Fruit fly (Drosophila melanogaster) whole organism, adult: ENCODE measurements around the gene CG31189.

Experiments
- CG11617 ChIP-seq: fragments of 200-800 bp; sonication (Bioruptor generic); optimal IDR thresholded peaks from 2 replicates; lab custom pipeline; 2017; ENCODE audit warnings: mild to moderate bottlenecking, missing biosample characterization, missing genetic modification reagents, missing genetic modification characterization
- CG12768 ChIP-seq: fragments of 200-800 bp; sonication (Bioruptor generic); optimal IDR thresholded peaks from 2 replicates; lab custom pipeline; 2017; ENCODE audit warnings: missing biosample characterization, missing genetic modification characterization, mild to moderate bottlenecking, moderate library complexity, missing genetic modification reagents
- CG14711 ChIP-seq: fragments of 200-800 bp; sonication (Bioruptor generic); optimal IDR thresholded peaks from 2 replicates; lab custom pipeline; 2018; ENCODE audit warnings: missing biosample characterization, mild to moderate bottlenecking, missing genetic modification characterization, moderate library complexity
- CG1620 ChIP-seq: fragments of 200-800 bp; sonication (Bioruptor generic); optimal IDR thresholded peaks from 2 replicates; lab custom pipeline; 2016; ENCODE audit warnings: missing biosample characterization, missing genetic modification characterization
- CG33017 ChIP-seq: fragments of 200-800 bp; sonication (Bioruptor generic); optimal IDR thresholded peaks from 2 replicates; lab custom pipeline; 2018; ENCODE audit warnings: missing biosample characterization, mild to moderate bottlenecking, missing genetic modification characterization, moderate library complexity
- CG5204 ChIP-seq: fragments of 200-800 bp; sonication (Bioruptor generic); optimal IDR thresholded peaks from 2 replicates; lab custom pipeline; 2016; ENCODE audit warnings: missing biosample characterization, missing genetic modification characterization
- CG7045 ChIP-seq: fragments of 200-800 bp; sonication (Bioruptor generic); optimal IDR thresholded peaks from 2 replicates; lab custom pipeline; 2017; ENCODE audit warnings: missing biosample characterization, mild to moderate bottlenecking, missing genetic modification characterization
- CG7101 ChIP-seq: fragments of 200-800 bp; sonication (Bioruptor generic); optimal IDR thresholded peaks from 2 replicates; lab custom pipeline; 2018; ENCODE audit warnings: missing biosample characterization, mild to moderate bottlenecking, missing genetic modification characterization, moderate library complexity
- Clk ChIP-seq: fragments of 200-800 bp; sonication (Bioruptor generic); optimal IDR thresholded peaks from 2 replicates; lab custom pipeline; 2017; ENCODE audit warnings: missing biosample characterization, missing genetic modification characterization
- Crg-1 ChIP-seq: fragments of 200-800 bp; sonication (Bioruptor generic); optimal IDR thresholded peaks from 2 replicates; lab custom pipeline; 2016; ENCODE audit warnings: missing biosample characterization, missing genetic modification characterization
- Hr96 ChIP-seq: fragments of 200-800 bp; sonication (Bioruptor generic); optimal IDR thresholded peaks from 2 replicates; lab custom pipeline; 2016; ENCODE audit warnings: missing biosample characterization, missing genetic modification characterization
- Mnt ChIP-seq: fragments of 200-800 bp; sonication (Bioruptor generic); optimal IDR thresholded peaks from 2 replicates; lab custom pipeline; 2016; ENCODE audit warnings: missing biosample characterization, mild to moderate bottlenecking, missing genetic modification characterization
- bab1 ChIP-seq: fragments of 200-800 bp; sonication (Bioruptor generic); optimal IDR thresholded peaks from 3 replicates; lab custom pipeline; 2019; ENCODE audit warnings: missing biosample characterization, mild to moderate bottlenecking, missing genetic modification characterization, moderate library complexity
- cic ChIP-seq: fragments of 200-800 bp; sonication (Bioruptor generic); optimal IDR thresholded peaks from 2 replicates; lab custom pipeline; 2017; ENCODE audit warnings: missing biosample characterization, mild to moderate bottlenecking, missing genetic modification characterization, moderate library complexity
- cnc ChIP-seq, 2 experiments: fragments of >200 bp; optimal IDR thresholded peaks; 2 replicates each; lab custom pipeline; 2017
- kay ChIP-seq: fragments of 200-800 bp; sonication (Bioruptor generic); peaks from one replicate; lab custom pipeline; 2016; ENCODE audit warnings: missing biosample characterization, missing genetic modification characterization, borderline replicate concordance
- ovo ChIP-seq: fragments of 200-800 bp; sonication (Bioruptor generic); optimal IDR thresholded peaks from 2 replicates; lab custom pipeline; 2016; ENCODE audit warnings: missing biosample characterization, missing genetic modification characterization
- pad ChIP-seq: fragments of 200-800 bp; sonication (Bioruptor generic); optimal IDR thresholded peaks from 3 replicates; lab custom pipeline; 2017; ENCODE audit warnings: missing biosample characterization, missing genetic modification characterization, mild to moderate bottlenecking, moderate library complexity, missing genetic modification reagents
- tj ChIP-seq: fragments of 200-800 bp; sonication (Bioruptor generic); optimal IDR thresholded peaks from 3 replicates; lab custom pipeline; 2017; ENCODE audit warnings: missing biosample characterization, mild to moderate bottlenecking, missing genetic modification characterization, moderate library complexity
- toe ChIP-seq: fragments of 200-800 bp; sonication (Bioruptor generic); optimal IDR thresholded peaks from 2 replicates; lab custom pipeline; 2016; ENCODE audit warnings: missing biosample characterization, missing genetic modification characterization

Gene CG31189

dm6 chr3R:21050875-21051274 is 5.2 kb upstream of the CG31189 start, which contains the start of gene Jhbp15:
Jhbp15 (minus strand) TSS chr3R:21050975.
- TF ChIP-seq Hr96 (GFP tag; lab: Kevin White, UChicago) (no peak), CG1620 (GFP tag; lab: Kevin White, UChicago) (no peak), CG33017 (tag; lab: Kevin White, UChicago) (no peak), CG14711 (tag; lab: Kevin White, UChicago) (no peak), CG7101 (tag; lab: Kevin White, UChicago) (no peak), Clk (GFP tag; lab: Kevin White, UChicago) (no peak), CG7045 (no peak), CG5204 (GFP tag; lab: Kevin White, UChicago) (no peak), bab1 (GFP tag; lab: Kevin White, UChicago) (no peak)

- TF ChIP-seq CG11617 (GFP tag; lab: Kevin White, UChicago) (no peak), cnc (optimal IDR thresholded peaks at IDR 0.05; lab: Kevin White, UChicago) (no peak), CG14711 (tag; lab: Kevin White, UChicago) (no peak), Clk (GFP tag; lab: Kevin White, UChicago) (no peak), CG33017 (tag; lab: Kevin White, UChicago) (no peak), CG12768 (GFP tag; lab: Kevin White, UChicago) (no peak), Mnt (GFP tag; lab: Kevin White, UChicago) (no peak), tj (GFP tag; lab: Kevin White, UChicago) (no peak), kay (GFP tag; lab: Kevin White, UChicago) (no peak), CG1620 (GFP tag; lab: Kevin White, UChicago) (no peak), CG7045 (no peak), bab1 (GFP tag; lab: Kevin White, UChicago) (no peak), pad (GFP tag; lab: Kevin White, UChicago) (no peak), Hr96 (GFP tag; lab: Kevin White, UChicago) (no peak), CG7101 (tag; lab: Kevin White, UChicago) (no peak), Crg-1 (GFP tag; lab: Kevin White, UChicago) (no peak), ovo (GFP tag; lab: Kevin White, UChicago) (no peak), CG5204 (GFP tag; lab: Kevin White, UChicago) (no peak), cic (no peak)
Measured at dm6 chr3R:21048729-21049128, 3.1 kb upstream of the CG31189 start, which contains the start of gene CG7079. CG7079 (minus strand) TSS chr3R:21048829.

dm6 chr3R:21046927-21047326 is 1.3 kb upstream of the CG31189 start, which contains the start of gene CG31207:
CG31207 (minus strand) TSS chr3R:21047027.
- TF ChIP-seq ovo (GFP tag; lab: Kevin White, UChicago) (no peak), kay (GFP tag; lab: Kevin White, UChicago) (no peak), Crg-1 (GFP tag; lab: Kevin White, UChicago) (no peak), tj (GFP tag; lab: Kevin White, UChicago) (no peak)

- TF ChIP-seq Crg-1 (GFP tag; lab: Kevin White, UChicago) = no peak
- peak; percentile 72 for TF ChIP-seq pad (GFP tag; lab: Kevin White, UChicago)
Measured at dm6 chr3R:21043549-21044118, 2.0 kb downstream of the CG31189 start, which contains the start of gene CG12278. CG12278 (plus strand) TSS chr3R:21044068.

dm6 chr3R:21042399-21042798 is 3.2 kb downstream of the CG31189 start, which contains the start of gene Dhc93AB:
Dhc93AB (minus strand) TSS chr3R:21042499.
- TF ChIP-seq CG33017 (tag; lab: Kevin White, UChicago) (no peak), CG5204 (GFP tag; lab: Kevin White, UChicago) (no peak), CG11617 (GFP tag; lab: Kevin White, UChicago) (no peak), CG14711 (tag; lab: Kevin White, UChicago) (no peak), CG12768 (GFP tag; lab: Kevin White, UChicago) (no peak), CG7045 (no peak), Clk (GFP tag; lab: Kevin White, UChicago) (no peak), ovo (GFP tag; lab: Kevin White, UChicago) (no peak), bab1 (GFP tag; lab: Kevin White, UChicago) (no peak), pad (GFP tag; lab: Kevin White, UChicago) (no peak)

dm6 chr3R:21025508-21025907 is 20.1 kb downstream of the CG31189 start:
- TF ChIP-seq Crg-1 (GFP tag; lab: Kevin White, UChicago) (no peak), toe (GFP tag; lab: Kevin White, UChicago) (no peak), CG5204 (GFP tag; lab: Kevin White, UChicago) (no peak), ovo (GFP tag; lab: Kevin White, UChicago) (no peak), CG7101 (tag; lab: Kevin White, UChicago) (no peak), Mnt (GFP tag; lab: Kevin White, UChicago) (no peak), CG7045 (no peak), CG33017 (tag; lab: Kevin White, UChicago) (no peak), CG12768 (GFP tag; lab: Kevin White, UChicago) (no peak), CG14711 (tag; lab: Kevin White, UChicago) (no peak), tj (GFP tag; lab: Kevin White, UChicago) (no peak)
